Worm (Caenorhabditis elegans) whole organism, early embryonic: ENCODE results near the gene F14H12.17.

ENCODE experiments used
- B0310.2 ChIP-seq: sonication (generic microtip); optimal IDR thresholded peaks from 2 replicates; lab custom pipeline; 2016; ENCODE audit warnings: mild to moderate bottlenecking, missing genetic modification characterization, missing compliant biosample characterization
- aly-1 ChIP-seq: sonication (generic microtip); optimal IDR thresholded peaks from 2 replicates; lab custom pipeline; 2016; ENCODE audit warnings: missing genetic modification characterization, missing compliant biosample characterization
- ama-1 ChIP-seq: fragments of 150-350 bp; optimal IDR thresholded peaks from 2 replicates; lab custom pipeline; 2014
- ceh-36 ChIP-seq: sonication (generic microtip); optimal IDR thresholded peaks from 2 replicates; lab custom pipeline; 2016; ENCODE audit warnings: missing genetic modification characterization, inconsistent platforms, missing compliant biosample characterization
- ets-7 ChIP-seq: sonication (generic microtip); optimal IDR thresholded peaks from 2 replicates; lab custom pipeline; 2016; ENCODE audit warnings: missing genotype, missing genetic modification characterization, missing compliant biosample characterization
- flt-1 ChIP-seq: fragments of 200-800 bp; sonication (Bioruptor generic); IDR thresholded peaks from 2 replicates; pipeline ENCODE4 v1.3.6; 2022; ENCODE audit warnings: missing genetic modification characterization, missing compliant biosample characterization
- hmg-4 ChIP-seq: fragments of 200-800 bp; sonication (Bioruptor generic); optimal IDR thresholded peaks from 2 replicates; lab custom pipeline; 2018; ENCODE audit warnings: mild to moderate bottlenecking, missing genetic modification characterization, missing compliant biosample characterization
- hnd-1 ChIP-seq: sonication (generic microtip); optimal IDR thresholded peaks from 2 replicates; lab custom pipeline; 2016; ENCODE audit warnings: missing genetic modification characterization, missing compliant biosample characterization
- pes-1 ChIP-seq: fragments of 200-800 bp; sonication (Bioruptor generic); IDR thresholded peaks from 2 replicates; pipeline ENCODE4 v1.3.6; 2022; ENCODE audit warnings: missing genetic modification reagents, missing genetic modification characterization, missing compliant biosample characterization
- tbx-11 ChIP-seq: fragments of 200-800 bp; sonication (Bioruptor generic); IDR thresholded peaks from 2 replicates; pipeline ENCODE4 v1.3.6; 2022; ENCODE audit warnings: missing genetic modification characterization, missing compliant biosample characterization

DNA sequence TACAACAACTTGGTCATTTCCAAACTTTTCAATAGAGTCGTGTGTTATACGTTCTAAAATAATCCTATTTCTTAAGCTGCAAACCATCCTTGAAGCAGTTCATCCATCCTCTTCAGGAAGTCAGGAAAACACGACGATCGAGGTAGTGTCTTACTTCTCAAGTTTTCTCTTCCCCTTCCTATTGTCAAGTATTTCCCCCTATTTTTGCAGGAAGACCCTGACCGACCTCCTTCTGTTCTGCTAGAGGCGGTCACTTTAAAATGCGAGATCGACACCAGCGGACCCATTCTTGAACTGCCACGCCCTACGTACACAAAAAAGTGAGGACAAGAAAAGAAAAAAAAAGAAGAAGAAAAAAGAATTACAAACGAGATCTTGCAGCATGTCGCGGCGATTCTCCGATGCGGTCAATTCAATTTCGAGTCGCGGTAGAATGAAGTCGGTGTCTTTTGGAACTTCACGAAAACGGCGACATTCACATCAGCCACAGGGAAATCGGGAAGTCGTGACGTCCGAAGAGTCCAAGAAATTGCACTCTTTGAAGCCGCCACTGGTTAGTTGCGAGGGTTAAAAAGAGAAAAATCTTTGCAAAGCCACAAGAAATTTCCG is 40.1 kb downstream of the F14H12.17 start:
- TF ChIP-seq ama-1 (lab: Kevin White, UChicago) (no peak), B0310.2 (tag; lab: Kevin White, UChicago) (no peak), hnd-1 (tag; lab: Kevin White, UChicago) (no peak), flt-1 (no peak), aly-1 (tag; lab: Kevin White, UChicago) (no peak), ceh-36 (tag; lab: Kevin White, UChicago) (no peak), ets-7 (no peak), tbx-11 (GFP tag; lab: Robert Waterston, UW) (no peak), pes-1 (GFP tag; lab: Robert Waterston, UW) (no peak), hmg-4 (GFP tag; lab: Kevin White, UChicago) (no peak)
